Worm (Caenorhabditis elegans): Measurements from ENCODE around the gene F20G2.3.

The F20G2.3 gene

DNA sequence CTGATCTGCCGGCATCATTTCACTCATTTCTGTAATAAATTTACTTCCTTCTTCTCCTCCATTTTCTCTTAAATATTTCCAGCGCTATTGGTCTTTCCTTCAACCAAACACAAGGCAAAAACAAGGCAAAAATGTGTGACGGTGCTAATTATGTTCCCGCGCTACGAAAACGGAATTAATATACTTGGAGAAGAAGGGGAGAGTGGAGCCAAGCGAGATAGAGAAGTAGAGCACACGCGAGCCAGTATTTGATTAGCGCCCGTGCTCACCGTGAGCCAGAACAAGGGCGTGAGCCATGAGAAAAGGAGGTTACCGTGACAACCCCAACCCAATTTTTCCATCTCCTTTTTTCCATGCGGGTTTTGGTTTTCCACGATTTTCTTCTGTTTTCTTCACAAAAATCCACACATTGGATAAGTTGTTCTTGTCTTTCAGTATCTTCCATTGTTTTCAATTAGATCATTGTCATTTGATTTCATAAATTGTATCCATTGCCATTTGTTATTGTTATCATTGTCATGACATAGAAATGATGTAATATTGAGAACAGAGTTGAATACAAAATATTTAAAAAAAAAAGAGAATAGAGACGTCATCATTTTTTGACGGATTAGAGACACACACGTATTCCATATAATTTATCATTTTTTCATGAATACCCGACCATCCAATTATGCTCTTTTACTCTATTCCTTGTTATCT is 5.7 kb downstream of the F20G2.3 start, which contains the start of gene F20G2.6:
TSS of gene F20G2.6 (plus strand) at position 652 of the 702 bp plus-strand sequence.
- no peak for TF ChIP-seq hrde-1 (tag; optimal IDR thresholded peaks at IDR 0.05; ENCODE audit: borderline replicate concordance)

DNA sequence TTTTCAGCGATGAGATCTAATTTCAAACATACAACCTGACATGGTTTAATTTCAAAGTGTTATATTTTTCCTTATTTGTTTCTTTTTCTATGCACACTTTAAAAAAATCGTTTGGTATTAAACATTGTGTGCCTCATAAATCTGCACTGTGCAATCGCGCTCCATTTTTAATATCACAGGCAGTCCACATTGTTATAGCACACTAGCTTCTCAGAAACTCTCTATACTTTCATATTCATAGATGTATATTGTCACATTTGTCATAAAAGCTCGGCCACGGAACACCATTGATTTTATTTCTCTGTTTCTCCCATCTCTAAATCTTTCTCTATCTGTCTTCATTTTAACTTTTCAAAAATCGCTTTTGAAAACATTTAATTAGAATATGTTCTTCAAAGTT is 10.9 kb downstream of the F20G2.3 start:
- TF ChIP-seq attf-5 (GFP tag; optimal IDR thresholded peaks at IDR 0.05) = peak; percentile 20
- TF ChIP-seq F55B11.4 (tag; optimal IDR thresholded peaks at IDR 0.05; ENCODE audit: borderline replicate concordance, insufficient read depth) = no peak
- TF ChIP-seq Y56A3A.18 (GFP tag; IDR thresholded peaks at IDR 0.05) = no peak
- TF ChIP-seq nfyb-1 (GFP tag; IDR thresholded peaks at IDR 0.05) = no peak

DNA sequence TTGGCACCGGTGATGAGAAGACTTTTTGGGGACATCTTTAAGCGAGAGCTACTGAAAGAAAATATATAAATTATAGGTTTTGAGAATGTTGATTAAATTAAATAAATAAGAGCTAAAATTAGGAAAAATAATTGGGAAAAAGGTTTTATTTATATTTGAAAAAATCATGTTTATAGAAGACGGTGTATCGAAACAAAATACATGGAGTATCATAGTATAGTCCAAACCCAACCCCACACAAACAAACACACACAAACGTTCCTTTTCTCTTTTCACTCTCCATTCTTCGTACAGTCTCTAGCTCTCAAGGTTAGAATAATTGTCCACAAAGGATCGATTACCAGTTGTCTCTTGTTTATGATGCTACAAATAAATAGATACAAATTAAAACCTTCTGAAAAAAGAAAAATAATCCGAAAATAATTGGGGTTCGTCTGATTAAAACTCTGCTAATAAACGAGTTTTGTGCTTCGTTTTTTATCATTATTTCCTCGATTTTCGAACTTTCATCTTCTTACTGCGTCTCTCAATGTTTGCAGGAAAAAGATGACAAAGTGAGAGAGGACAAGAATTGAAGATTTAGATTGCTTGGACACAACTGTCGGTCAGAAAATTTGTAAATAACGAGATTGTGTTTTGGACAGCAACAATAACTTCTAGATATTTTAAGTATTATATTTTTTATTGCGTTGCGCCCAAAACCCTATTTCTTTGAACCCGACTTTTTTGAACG is 11.8 kb downstream of the F20G2.3 start, which contains the start of gene F20G2.2:
TSS of gene F20G2.2 (minus strand) at position 51 of the 733 bp plus-strand sequence.
- TF ChIP-seq nhr-80 (tag; optimal IDR thresholded peaks at IDR 0.05) (peak; percentile 23), lag-1 (GFP tag; IDR thresholded peaks at IDR 0.05) (no peak)

DNA sequence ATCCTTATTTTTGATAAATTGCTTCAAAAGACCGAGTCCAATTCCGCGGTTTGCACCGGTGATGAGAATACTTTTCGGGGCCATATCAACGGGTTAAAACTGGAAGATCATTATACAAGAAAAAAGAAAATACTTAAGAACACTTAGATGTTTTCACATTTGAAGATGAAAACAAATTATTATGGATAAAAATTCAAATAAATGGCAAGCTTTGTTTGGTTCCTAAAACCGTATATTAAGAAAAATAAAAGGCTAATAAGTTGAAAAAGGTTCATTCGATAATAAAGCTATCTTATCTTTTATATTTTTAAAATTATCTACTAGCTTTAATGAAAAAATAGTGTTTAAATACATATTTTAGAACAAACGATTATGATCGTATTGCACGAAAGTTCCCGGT is 14.8 kb downstream of the F20G2.3 start, which contains the start of gene F20G2.1:
TSS of gene F20G2.1 (minus strand) at position 101 of the 400 bp plus-strand sequence.
- TF ChIP-seq ets-4 (GFP tag; optimal IDR thresholded peaks at IDR 0.05) (no peak), ztf-28 (GFP tag; IDR thresholded peaks at IDR 0.05) (no peak), B0019.2 (GFP tag; conservative IDR thresholded peaks at IDR 0.05) (no peak), mxl-1 (tag; optimal IDR thresholded peaks at IDR 0.05) (no peak), tbp1 (GFP tag; optimal IDR thresholded peaks at IDR 0.05) (no peak), Y56A3A.18 (GFP tag; IDR thresholded peaks at IDR 0.05) (no peak), rec-8 (tag; optimal IDR thresholded peaks at IDR 0.05) (no peak), die-1 (tag; optimal IDR thresholded peaks at IDR 0.05) (no peak), egl-18 (GFP tag; IDR thresholded peaks at IDR 0.05) (no peak), atf-7 (tag; optimal IDR thresholded peaks at IDR 0.05) (no peak), F23B12.7 (tag; optimal IDR thresholded peaks at IDR 0.05; ENCODE audit: insufficient read depth) (no peak), hsf-1 (GFP tag; IDR thresholded peaks at IDR 0.05) (no peak), dox-1 (GFP tag; IDR thresholded peaks at IDR 0.05) (no peak), lin-35 (GFP tag; optimal IDR thresholded peaks at IDR 0.05) (no peak), hmg-1.2 (GFP tag; IDR thresholded peaks at IDR 0.05) (no peak), nhr-90 (tag; optimal IDR thresholded peaks at IDR 0.05) (no peak), him-1 (tag; optimal IDR thresholded peaks at IDR 0.05) (no peak)

DNA sequence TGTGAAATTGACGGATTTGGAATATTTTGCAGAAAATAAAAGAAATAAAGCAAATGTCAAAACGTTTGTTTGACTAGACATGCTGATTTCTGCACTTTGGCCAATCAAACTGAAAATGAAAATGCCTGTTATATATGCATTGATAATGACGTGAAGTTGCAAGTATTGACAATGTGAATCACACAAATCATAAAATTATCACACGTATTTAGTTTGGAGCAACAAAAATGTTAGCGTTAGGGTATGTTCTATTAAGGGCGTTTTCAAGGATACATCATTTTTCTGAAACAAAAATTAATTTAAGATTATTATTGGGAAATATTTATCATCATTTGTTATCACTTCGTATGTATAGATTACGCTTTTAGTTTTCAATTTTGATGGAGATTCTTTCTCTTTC is 16.5 kb downstream of the F20G2.3 start, which contains the start of gene cld-9:
TSS of gene cld-9 (minus strand) at position 81 of the 400 bp plus-strand sequence.
- TF ChIP-seq pbrm-1 (GFP tag; IDR thresholded peaks at IDR 0.05) = no peak
- no peak for TF ChIP-seq let-607 (tag; optimal IDR thresholded peaks at IDR 0.05)
- peak; percentile 52 for TF ChIP-seq nhr-80 (tag; optimal IDR thresholded peaks at IDR 0.05)

DNA sequence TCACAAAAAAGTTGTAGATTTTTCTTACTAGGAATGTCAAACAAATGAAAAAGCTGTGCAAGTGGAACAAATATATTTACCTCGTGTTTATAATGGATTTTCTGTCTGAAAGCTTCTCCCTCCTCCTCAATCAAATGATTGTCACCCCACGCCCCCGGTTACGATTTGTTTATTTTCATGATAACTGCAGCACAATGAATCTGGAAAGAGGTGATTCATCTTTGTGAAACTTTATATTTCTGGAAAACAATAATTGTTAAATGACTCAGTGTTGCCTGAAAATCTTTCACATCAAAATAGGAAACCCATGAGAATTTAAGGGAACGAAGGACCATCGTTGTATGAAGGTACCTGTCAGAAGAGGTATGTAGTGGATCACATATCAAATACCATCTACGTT is 19.6 kb downstream of the F20G2.3 start, which contains the start of gene F35E12.10:
TSS of gene F35E12.10 (minus strand) at position 101 of the 400 bp plus-strand sequence.
- no peak for TF ChIP-seq nfya-1 (tag; optimal IDR thresholded peaks at IDR 0.05; ENCODE audit: borderline replicate concordance, insufficient read depth)
- no peak for TF ChIP-seq snpc-4 (GFP tag; optimal IDR thresholded peaks at IDR 0.05)
- no peak for TF ChIP-seq snpc-4 (tag; optimal IDR thresholded peaks at IDR 0.05)
- TF ChIP-seq lag-1 (GFP tag; IDR thresholded peaks at IDR 0.05) = no peak
- no peak for TF ChIP-seq ztf-22 (GFP tag; optimal IDR thresholded peaks at IDR 0.05)
- no peak for TF ChIP-seq attf-5 (GFP tag; optimal IDR thresholded peaks at IDR 0.05)
- no peak for TF ChIP-seq Y53F4B.3 (GFP tag; IDR thresholded peaks at IDR 0.05)
- TF ChIP-seq F23B12.7 (tag; optimal IDR thresholded peaks at IDR 0.05; ENCODE audit: insufficient read depth) = no peak
- no peak for TF ChIP-seq xnd-1 (tag; optimal IDR thresholded peaks at IDR 0.05)
- no peak for TF ChIP-seq B0035.1 (tag; optimal IDR thresholded peaks at IDR 0.05)
- TF ChIP-seq T07F8.4 (tag; optimal IDR thresholded peaks at IDR 0.05) = no peak
- no peak for TF ChIP-seq cebp-2 (GFP tag; IDR thresholded peaks at IDR 0.05)
- no peak for TF ChIP-seq nfya-2 (GFP tag; IDR thresholded peaks at IDR 0.05)
- no peak for TF ChIP-seq Y67H2A.10 (GFP tag; conservative IDR thresholded peaks at IDR 0.05)
